Fruit fly (Drosophila melanogaster) whole organism, adult: ENCODE results near the gene CG8483.

Experiments
- CG11617 ChIP-seq: fragments of 200-800 bp; sonication (Bioruptor generic); optimal IDR thresholded peaks from 2 replicates; lab custom pipeline; 2017; ENCODE audit warnings: mild to moderate bottlenecking, missing biosample characterization, missing genetic modification reagents, missing genetic modification characterization
- CG12768 ChIP-seq: fragments of 200-800 bp; sonication (Bioruptor generic); optimal IDR thresholded peaks from 2 replicates; lab custom pipeline; 2017; ENCODE audit warnings: missing biosample characterization, missing genetic modification characterization, mild to moderate bottlenecking, moderate library complexity, missing genetic modification reagents
- CG14711 ChIP-seq: fragments of 200-800 bp; sonication (Bioruptor generic); optimal IDR thresholded peaks from 2 replicates; lab custom pipeline; 2018; ENCODE audit warnings: missing biosample characterization, mild to moderate bottlenecking, missing genetic modification characterization, moderate library complexity
- CG1620 ChIP-seq: fragments of 200-800 bp; sonication (Bioruptor generic); optimal IDR thresholded peaks from 2 replicates; lab custom pipeline; 2016; ENCODE audit warnings: missing biosample characterization, missing genetic modification characterization
- CG33017 ChIP-seq: fragments of 200-800 bp; sonication (Bioruptor generic); optimal IDR thresholded peaks from 2 replicates; lab custom pipeline; 2018; ENCODE audit warnings: missing biosample characterization, mild to moderate bottlenecking, missing genetic modification characterization, moderate library complexity
- CG5204 ChIP-seq: fragments of 200-800 bp; sonication (Bioruptor generic); optimal IDR thresholded peaks from 2 replicates; lab custom pipeline; 2016; ENCODE audit warnings: missing biosample characterization, missing genetic modification characterization
- CG7045 ChIP-seq: fragments of 200-800 bp; sonication (Bioruptor generic); optimal IDR thresholded peaks from 2 replicates; lab custom pipeline; 2017; ENCODE audit warnings: missing biosample characterization, mild to moderate bottlenecking, missing genetic modification characterization
- CG7101 ChIP-seq: fragments of 200-800 bp; sonication (Bioruptor generic); optimal IDR thresholded peaks from 2 replicates; lab custom pipeline; 2018; ENCODE audit warnings: missing biosample characterization, mild to moderate bottlenecking, missing genetic modification characterization, moderate library complexity
- Clk ChIP-seq: fragments of 200-800 bp; sonication (Bioruptor generic); optimal IDR thresholded peaks from 2 replicates; lab custom pipeline; 2017; ENCODE audit warnings: missing biosample characterization, missing genetic modification characterization
- Crg-1 ChIP-seq: fragments of 200-800 bp; sonication (Bioruptor generic); optimal IDR thresholded peaks from 2 replicates; lab custom pipeline; 2016; ENCODE audit warnings: missing biosample characterization, missing genetic modification characterization
- Hr96 ChIP-seq: fragments of 200-800 bp; sonication (Bioruptor generic); optimal IDR thresholded peaks from 2 replicates; lab custom pipeline; 2016; ENCODE audit warnings: missing biosample characterization, missing genetic modification characterization
- Mnt ChIP-seq: fragments of 200-800 bp; sonication (Bioruptor generic); optimal IDR thresholded peaks from 2 replicates; lab custom pipeline; 2016; ENCODE audit warnings: missing biosample characterization, mild to moderate bottlenecking, missing genetic modification characterization
- bab1 ChIP-seq: fragments of 200-800 bp; sonication (Bioruptor generic); optimal IDR thresholded peaks from 3 replicates; lab custom pipeline; 2019; ENCODE audit warnings: missing biosample characterization, mild to moderate bottlenecking, missing genetic modification characterization, moderate library complexity
- cic ChIP-seq: fragments of 200-800 bp; sonication (Bioruptor generic); optimal IDR thresholded peaks from 2 replicates; lab custom pipeline; 2017; ENCODE audit warnings: missing biosample characterization, mild to moderate bottlenecking, missing genetic modification characterization, moderate library complexity
- cnc ChIP-seq, 2 experiments: fragments of >200 bp; optimal IDR thresholded peaks; 2 replicates each; lab custom pipeline; 2017
- kay ChIP-seq: fragments of 200-800 bp; sonication (Bioruptor generic); peaks from one replicate; lab custom pipeline; 2016; ENCODE audit warnings: missing biosample characterization, missing genetic modification characterization, borderline replicate concordance
- ovo ChIP-seq: fragments of 200-800 bp; sonication (Bioruptor generic); optimal IDR thresholded peaks from 2 replicates; lab custom pipeline; 2016; ENCODE audit warnings: missing biosample characterization, missing genetic modification characterization
- pad ChIP-seq: fragments of 200-800 bp; sonication (Bioruptor generic); optimal IDR thresholded peaks from 3 replicates; lab custom pipeline; 2017; ENCODE audit warnings: missing biosample characterization, missing genetic modification characterization, mild to moderate bottlenecking, moderate library complexity, missing genetic modification reagents
- tj ChIP-seq: fragments of 200-800 bp; sonication (Bioruptor generic); optimal IDR thresholded peaks from 3 replicates; lab custom pipeline; 2017; ENCODE audit warnings: missing biosample characterization, mild to moderate bottlenecking, missing genetic modification characterization, moderate library complexity
- toe ChIP-seq: fragments of 200-800 bp; sonication (Bioruptor generic); optimal IDR thresholded peaks from 2 replicates; lab custom pipeline; 2016; ENCODE audit warnings: missing biosample characterization, missing genetic modification characterization

CG8483 gene

dm6 chr3R:13214347-13214746 lies at the start of gene CG8483:
TSS of gene CG8483 (minus strand) at chr3R:13214465.
- TF ChIP-seq toe (GFP tag; lab: Kevin White, UChicago) (no peak), Clk (no peak), Mnt (GFP tag; lab: Kevin White, UChicago) (no peak), CG12768 (GFP tag; lab: Kevin White, UChicago) (no peak), Hr96 (GFP tag; lab: Kevin White, UChicago) (no peak), CG14711 (tag; lab: Kevin White, UChicago) (no peak), cic (GFP tag; lab: Kevin White, UChicago) (no peak), CG1620 (GFP tag; lab: Kevin White, UChicago) (no peak), CG11617 (GFP tag; lab: Kevin White, UChicago) (no peak), ovo (GFP tag; lab: Kevin White, UChicago) (no peak), CG7101 (tag; lab: Kevin White, UChicago) (no peak), kay (GFP tag; lab: Kevin White, UChicago) (no peak), CG5204 (GFP tag; lab: Kevin White, UChicago) (no peak), CG7045 (GFP tag; lab: Kevin White, UChicago) (no peak), Crg-1 (GFP tag; lab: Kevin White, UChicago) (no peak), tj (GFP tag; lab: Kevin White, UChicago) (no peak), cnc (optimal IDR thresholded peaks at IDR 0.05; lab: Kevin White, UChicago) (no peak), CG33017 (tag; lab: Kevin White, UChicago) (no peak), pad (GFP tag; lab: Kevin White, UChicago) (no peak)

dm6 chr3R:13261706-13262105 lies 47.4 kb upstream of the CG8483 start:
- TF ChIP-seq CG12768 (GFP tag; lab: Kevin White, UChicago) (no peak), Crg-1 (GFP tag; lab: Kevin White, UChicago) (no peak), ovo (GFP tag; lab: Kevin White, UChicago) (no peak), CG1620 (GFP tag; lab: Kevin White, UChicago) (no peak), tj (GFP tag; lab: Kevin White, UChicago) (no peak), cic (GFP tag; lab: Kevin White, UChicago) (no peak), CG33017 (tag; lab: Kevin White, UChicago) (no peak), Clk (no peak), Hr96 (GFP tag; lab: Kevin White, UChicago) (no peak), CG11617 (GFP tag; lab: Kevin White, UChicago) (no peak), cnc (optimal IDR thresholded peaks at IDR 0.05; lab: Kevin White, UChicago) (no peak), kay (GFP tag; lab: Kevin White, UChicago) (no peak), bab1 (no peak), toe (GFP tag; lab: Kevin White, UChicago) (no peak), pad (GFP tag; lab: Kevin White, UChicago) (no peak), CG14711 (tag; lab: Kevin White, UChicago) (no peak), Mnt (GFP tag; lab: Kevin White, UChicago) (no peak), CG7045 (GFP tag; lab: Kevin White, UChicago) (no peak)

- peak; percentile 49 for TF ChIP-seq CG12768 (GFP tag; lab: Kevin White, UChicago)
- TF ChIP-seq CG1620 (GFP tag; lab: Kevin White, UChicago), result no peak
- TF ChIP-seq cnc (optimal IDR thresholded peaks at IDR 0.05; lab: Kevin White, UChicago), result no peak
- TF ChIP-seq CG7045 (GFP tag; lab: Kevin White, UChicago), result no peak
- TF ChIP-seq CG11617 (GFP tag; lab: Kevin White, UChicago), result no peak
- TF ChIP-seq Clk, result no peak
- peak; percentile 94 for TF ChIP-seq CG14711 (tag; lab: Kevin White, UChicago)
- no peak for TF ChIP-seq Hr96 (GFP tag; lab: Kevin White, UChicago)
- TF ChIP-seq Mnt (GFP tag; lab: Kevin White, UChicago), result peak; percentile 27
- no peak for TF ChIP-seq toe (GFP tag; lab: Kevin White, UChicago)
- peak; percentile 6 for TF ChIP-seq CG5204 (GFP tag; lab: Kevin White, UChicago)
- peak; percentile 28 for TF ChIP-seq bab1
- no peak for TF ChIP-seq CG7101 (tag; lab: Kevin White, UChicago)
- TF ChIP-seq kay (GFP tag; lab: Kevin White, UChicago), result no peak
- TF ChIP-seq pad (GFP tag; lab: Kevin White, UChicago), result no peak
- TF ChIP-seq ovo (GFP tag; lab: Kevin White, UChicago), result no peak
These were observed 45.9 kb upstream of the CG8483 start, which contains the start of gene CG11686 for dm6 chr3R:13260114-13260673. TSS of gene CG11686 (plus strand) at chr3R:13260356.

- TF ChIP-seq CG12768 (GFP tag; lab: Kevin White, UChicago) (peak; percentile 22), Hr96 (GFP tag; lab: Kevin White, UChicago) (no peak), bab1 (no peak), CG7101 (tag; lab: Kevin White, UChicago) (no peak), CG14711 (tag; lab: Kevin White, UChicago) (no peak), kay (GFP tag; lab: Kevin White, UChicago) (peak; percentile 80)
These were observed 44.7 kb upstream of the CG8483 start, which contains the start of gene Ace for dm6 chr3R:13258696-13259567. TSS of gene Ace (minus strand) at chr3R:13259517.

- no peak for TF ChIP-seq ovo (GFP tag; lab: Kevin White, UChicago)
These were observed 42.8 kb upstream of the CG8483 start for dm6 chr3R:13257110-13257509.
